Fruit fly (Drosophila melanogaster) whole organism, embryonic: ENCODE measurements around the gene scny.

Source experiments
- Adf1 ChIP-seq: fragments of 200-800 bp; sonication (Bioruptor generic); IDR thresholded peaks from 2 replicates; pipeline ENCODE4 v1.3.6; 2022; ENCODE audit warnings: missing biosample characterization, missing genetic modification characterization
- Aef1 ChIP-seq: fragments of 200-800 bp; sonication (Bioruptor generic); IDR thresholded peaks from 3 replicates; pipeline ENCODE4 v1.3.6; 2022; ENCODE audit warnings: missing biosample characterization, missing genetic modification characterization
- C15 ChIP-seq: fragments of 200-800 bp; sonication (Bioruptor generic); IDR thresholded peaks from 3 replicates; pipeline ENCODE4 v1.3.6; 2022; ENCODE audit warnings: missing biosample characterization, missing genetic modification characterization
- CG11247 ChIP-seq: fragments of 200-800 bp; sonication (Bioruptor generic); IDR thresholded peaks from 2 replicates; pipeline ENCODE4 v1.3.6; 2022; ENCODE audit warnings: missing biosample characterization, missing genetic modification characterization
- CG12071 ChIP-seq: fragments of 200-800 bp; sonication (Bioruptor generic); optimal IDR thresholded peaks from 3 replicates; lab custom pipeline; 2018; ENCODE audit warnings: missing biosample characterization, mild to moderate bottlenecking, missing genetic modification characterization
- CG1233 ChIP-seq: fragments of 200-800 bp; sonication (Bioruptor generic); optimal IDR thresholded peaks from 4 replicates; lab custom pipeline; 2018; ENCODE audit warnings: missing biosample characterization, mild to moderate bottlenecking, missing genetic modification characterization
- CG13296 ChIP-seq: fragments of 200-800 bp; sonication (Bioruptor generic); optimal IDR thresholded peaks from 3 replicates; lab custom pipeline; 2018; ENCODE audit warnings: missing biosample characterization, mild to moderate bottlenecking, missing genetic modification characterization
- CG13624 ChIP-seq: fragments of 200-800 bp; sonication (Bioruptor generic); optimal IDR thresholded peaks from 2 replicates; lab custom pipeline; 2016; ENCODE audit warnings: missing biosample characterization, missing genetic modification characterization
- CG14965 ChIP-seq: fragments of 200-800 bp; sonication (Bioruptor generic); optimal IDR thresholded peaks from 2 replicates; lab custom pipeline; 2016; ENCODE audit warnings: missing biosample characterization, missing genetic modification characterization, borderline replicate concordance
- CG1832 ChIP-seq: fragments of 200-800 bp; sonication (Bioruptor generic); optimal IDR thresholded peaks from 2 replicates; lab custom pipeline; 2017; ENCODE audit warnings: missing biosample characterization, mild to moderate bottlenecking, missing genetic modification characterization, inconsistent platforms
- CG18599 ChIP-seq: fragments of 200-800 bp; sonication (Bioruptor generic); optimal IDR thresholded peaks from 3 replicates; lab custom pipeline; 2017; ENCODE audit warnings: missing biosample characterization, missing genetic modification characterization, mild to moderate bottlenecking, moderate library complexity, missing genetic modification reagents
- CG18619 ChIP-seq: fragments of 200-800 bp; sonication (Bioruptor generic); optimal IDR thresholded peaks from 3 replicates; lab custom pipeline; 2017; ENCODE audit warnings: missing biosample characterization, mild to moderate bottlenecking, missing genetic modification characterization
- CG30020 ChIP-seq: fragments of 200-800 bp; optimal IDR thresholded peaks from 2 replicates; lab custom pipeline; 2019; ENCODE audit warnings: missing biosample characterization, mild to moderate bottlenecking, missing genetic modification characterization, moderate library complexity
- CG7745 ChIP-seq: fragments of 200-800 bp; sonication (Bioruptor generic); optimal IDR thresholded peaks from 2 replicates; lab custom pipeline; 2018; ENCODE audit warnings: missing biosample characterization, mild to moderate bottlenecking, missing genetic modification characterization, moderate library complexity
- CG7839 ChIP-seq: fragments of 200-800 bp; sonication (Bioruptor generic); optimal IDR thresholded peaks from 3 replicates; lab custom pipeline; 2018; ENCODE audit warnings: missing biosample characterization, mild to moderate bottlenecking, missing genetic modification characterization, moderate library complexity
- CG8290 ChIP-seq, 3 experiments: fragments of 200-800 bp; sonication (Bioruptor generic); optimal IDR thresholded peaks; 2 replicates each; lab custom pipeline; 2016 to 2019; ENCODE audit warnings: missing biosample characterization in 3 of 3, missing genetic modification characterization in 3 of 3, mild to moderate bottlenecking in 2 of 3, moderate library complexity in 1 of 3
- CG9437 ChIP-seq: fragments of 200-800 bp; sonication (Bioruptor generic); optimal IDR thresholded peaks from 2 replicates; lab custom pipeline; 2018; ENCODE audit warnings: missing biosample characterization, mild to moderate bottlenecking, missing genetic modification characterization
- CG9876 ChIP-seq: fragments of 200-800 bp; sonication (Bioruptor generic); optimal IDR thresholded peaks from 2 replicates; lab custom pipeline; 2016; ENCODE audit warnings: missing biosample characterization, missing genetic modification characterization
- GATAe ChIP-seq: fragments of 200-800 bp; sonication (Bioruptor generic); conservative IDR thresholded peaks from 2 replicates; pipeline ENCODE4 v1.3.6; 2022; ENCODE audit warnings: missing biosample characterization, missing genetic modification characterization
- Gsc ChIP-seq: fragments of 200-800 bp; sonication (Bioruptor generic); IDR thresholded peaks from 2 replicates; pipeline ENCODE4 v1.3.6; 2022; ENCODE audit warnings: missing biosample characterization, missing genetic modification characterization
- Hey ChIP-seq: fragments of 200-800 bp; sonication (Bioruptor generic); optimal IDR thresholded peaks from 3 replicates; lab custom pipeline; 2018; ENCODE audit warnings: missing biosample characterization, mild to moderate bottlenecking, missing genetic modification characterization
- Mad ChIP-seq: fragments of 200-800 bp; sonication (Bioruptor generic); optimal IDR thresholded peaks from 2 replicates; lab custom pipeline; 2016; ENCODE audit warnings: missing biosample characterization, missing genetic modification characterization
- Med ChIP-seq: fragments of 200-800 bp; sonication (Bioruptor generic); peaks from one replicate; lab custom pipeline; 2016; ENCODE audit warnings: missing biosample characterization, missing genetic modification characterization, mild to moderate bottlenecking, inconsistent platforms, moderate library complexity
- Nf-YC ChIP-seq: fragments of 200-800 bp; optimal IDR thresholded peaks from 3 replicates; lab custom pipeline; 2019; ENCODE audit warnings: missing biosample characterization, mild to moderate bottlenecking, missing genetic modification characterization, moderate library complexity
- PHDP ChIP-seq: fragments of 200-800 bp; sonication (Bioruptor generic); optimal IDR thresholded peaks from 3 replicates; lab custom pipeline; 2018; ENCODE audit warnings: missing biosample characterization, mild to moderate bottlenecking, missing genetic modification characterization, moderate library complexity
- Pdp1 ChIP-seq, 2 experiments: fragments of 200-800 bp; sonication (Bioruptor generic); optimal IDR thresholded peaks; 3 replicates each; lab custom pipeline; 2016; ENCODE audit warnings: missing biosample characterization in 2 of 2, missing genetic modification characterization in 2 of 2, mild to moderate bottlenecking in 1 of 2, moderate library complexity in 1 of 2
- bbx ChIP-seq: fragments of 200-800 bp; sonication (Bioruptor generic); IDR thresholded peaks from 2 replicates; pipeline ENCODE4 v1.3.6; 2022; ENCODE audit warnings: missing biosample characterization, missing genetic modification characterization; ENCODE audit not compliant: partially characterized antibody
- chinmo ChIP-seq: fragments of 200-800 bp; sonication (Bioruptor generic); IDR thresholded peaks from 4 replicates; pipeline ENCODE4 v1.3.6; 2022; ENCODE audit warnings: missing biosample characterization, missing genetic modification characterization; ENCODE audit not compliant: partially characterized antibody
- chm ChIP-seq: fragments of 200-800 bp; sonication (Bioruptor generic); IDR thresholded peaks from 2 replicates; pipeline ENCODE4 v1.3.6; 2022; ENCODE audit warnings: missing biosample characterization, missing genetic modification characterization
- crp ChIP-seq, 2 experiments: fragments of 200-800 bp; sonication (Bioruptor generic); optimal IDR thresholded peaks; 2 replicates in 1 of 2; 3 replicates in 1 of 2; lab custom pipeline; 2017; ENCODE audit warnings: missing biosample characterization in 2 of 2, missing genetic modification characterization in 2 of 2, mild to moderate bottlenecking in 1 of 2, moderate library complexity in 1 of 2
- da ChIP-seq: fragments of 200-800 bp; sonication (Bioruptor generic); optimal IDR thresholded peaks from 2 replicates; lab custom pipeline; 2016; ENCODE audit warnings: missing biosample characterization, missing genetic modification characterization
- exex ChIP-seq: fragments of 200-800 bp; sonication (Bioruptor generic); optimal IDR thresholded peaks from 4 replicates; lab custom pipeline; 2018; ENCODE audit warnings: missing biosample characterization, mild to moderate bottlenecking, missing genetic modification characterization, moderate library complexity
- ftz-f1 ChIP-seq: fragments of 200-800 bp; sonication (Bioruptor generic); optimal IDR thresholded peaks from 2 replicates; lab custom pipeline; 2016; ENCODE audit warnings: missing biosample characterization, missing genetic modification characterization
- grn ChIP-seq: fragments of 200-800 bp; sonication (Bioruptor generic); optimal IDR thresholded peaks from 3 replicates; lab custom pipeline; 2017; ENCODE audit warnings: missing biosample characterization, missing genetic modification characterization
- pho ChIP-seq: fragments of 200-800 bp; sonication (Bioruptor generic); optimal IDR thresholded peaks from 2 replicates; lab custom pipeline; 2016; ENCODE audit warnings: missing biosample characterization, missing genetic modification characterization
- pros ChIP-seq: fragments of 200-800 bp; sonication (Bioruptor generic); optimal IDR thresholded peaks from 3 replicates; lab custom pipeline; 2019; ENCODE audit warnings: missing biosample characterization, mild to moderate bottlenecking, missing genetic modification characterization, moderate library complexity
- psq ChIP-seq: fragments of 200-800 bp; sonication (Bioruptor generic); optimal IDR thresholded peaks from 2 replicates; lab custom pipeline; 2017; ENCODE audit warnings: missing biosample characterization, missing genetic modification characterization
- pzg ChIP-seq: fragments of 200-800 bp; sonication (Bioruptor generic); optimal IDR thresholded peaks from 3 replicates; lab custom pipeline; 2018; ENCODE audit warnings: missing biosample characterization, mild to moderate bottlenecking, missing genetic modification characterization, moderate library complexity
- ranshi ChIP-seq: fragments of 200-800 bp; sonication (Bioruptor generic); IDR thresholded peaks from 2 replicates; pipeline ENCODE4 v1.3.6; 2022; ENCODE audit warnings: missing biosample characterization, missing genetic modification characterization
- rib ChIP-seq: fragments of 200-800 bp; sonication (Bioruptor generic); IDR thresholded peaks from 2 replicates; pipeline ENCODE4 v1.3.6; 2022; ENCODE audit warnings: missing biosample characterization, missing genetic modification characterization
- sens ChIP-seq: fragments of 200-800 bp; sonication (Bioruptor generic); peaks from one replicate; lab custom pipeline; 2016; ENCODE audit warnings: missing biosample characterization, missing genetic modification characterization
- sna ChIP-seq: fragments of 200-800 bp; sonication (Bioruptor generic); IDR thresholded peaks from 2 replicates; pipeline ENCODE4 v1.3.6; 2022; ENCODE audit warnings: missing biosample characterization, missing genetic modification characterization; ENCODE audit not compliant: partially characterized antibody
- tin ChIP-seq: fragments of 200-800 bp; sonication (Bioruptor generic); optimal IDR thresholded peaks from 3 replicates; lab custom pipeline; 2016; ENCODE audit warnings: missing biosample characterization, missing genetic modification characterization
- tna ChIP-seq: fragments of 200-800 bp; sonication (Bioruptor generic); IDR thresholded peaks from 2 replicates; pipeline ENCODE4 v1.3.6; 2022; ENCODE audit warnings: missing biosample characterization, missing genetic modification characterization; ENCODE audit not compliant: partially characterized antibody
- ttk ChIP-seq: fragments of 200-800 bp; sonication (Bioruptor generic); IDR thresholded peaks from 2 replicates; pipeline ENCODE4 v2.1.2; 2022; ENCODE audit warnings: missing biosample characterization, missing genetic modification characterization
- tup ChIP-seq: fragments of 200-800 bp; sonication (Bioruptor generic); optimal IDR thresholded peaks from 2 replicates; lab custom pipeline; 2016; ENCODE audit warnings: missing biosample characterization, mild to moderate bottlenecking, missing genetic modification characterization, moderate library complexity
- vnd ChIP-seq: fragments of 200-800 bp; sonication (Bioruptor generic); IDR thresholded peaks from 3 replicates; pipeline ENCODE4 v1.3.6; 2022; ENCODE audit warnings: missing biosample characterization, missing genetic modification characterization; ENCODE audit not compliant: partially characterized antibody

Gene scny

dm6 chr3L:5809201-5809584 lies 40.4 kb downstream of the scny start (continued):
- TF ChIP-seq CG9437 (GFP tag; lab: Kevin White, UChicago) (peak; percentile 24), tin (no peak), PHDP (tag; lab: Kevin White, UChicago) (no peak), pho (GFP tag; lab: Kevin White, UChicago) (no peak), pzg (GFP tag; lab: Kevin White, UChicago) (no peak), CG1233 (peak; percentile 44), CG9876 (no peak), CG18619 (GFP tag; lab: Kevin White, UChicago) (peak; percentile 7), C15 (no peak)
- TF ChIP-seq, all 482 proteins: peak for 56

dm6 chr3L:5809642-5810279 lies 41.0 kb downstream of the scny start:
- no peak for TF ChIP-seq CG11247 (GFP tag; lab: Robert Waterston, UW)
- TF ChIP-seq grn (GFP tag; lab: Kevin White, UChicago): peak; percentile 97
- TF ChIP-seq CG30020 (tag; lab: Kevin White, UChicago): no peak
- peak; percentile 45 for TF ChIP-seq Adf1 (GFP tag; lab: Robert Waterston, UW)
- peak; percentile 67 for TF ChIP-seq CG7745
- TF ChIP-seq pros: peak; percentile 86
- peak; percentile 97 for TF ChIP-seq GATAe (GFP tag; lab: Robert Waterston, UW)
- no peak for TF ChIP-seq psq
- TF ChIP-seq chinmo (GFP tag; lab: Robert Waterston, UW): peak; percentile 99
- TF ChIP-seq Mad: no peak
- no peak for TF ChIP-seq CG8290 (GFP tag; optimal IDR thresholded peaks at IDR 0.05; lab: Kevin White, UChicago)
- TF ChIP-seq CG8290 (tag; optimal IDR thresholded peaks at IDR 0.05; lab: Kevin White, UChicago): peak in 1 of 2 experiments; percentile 5
- TF ChIP-seq Hey: peak; percentile 98
- peak; percentile 92 for TF ChIP-seq Aef1 (GFP tag; lab: Robert Waterston, UW)
- TF ChIP-seq rib (GFP tag; lab: Robert Waterston, UW): peak; percentile 17; the same call in 1 of the 2 replicates
- TF ChIP-seq ranshi (GFP tag; lab: Robert Waterston, UW): 0 out of 2 replicates have a peak, but pooled peaks have one; percentile 5
- peak; percentile 69 for TF ChIP-seq CG1832 (GFP tag; lab: Kevin White, UChicago)
- TF ChIP-seq chm (GFP tag; lab: Robert Waterston, UW): 0 out of 2 replicates have a peak, but pooled peaks have one; percentile 16
- peak; percentile 29 for TF ChIP-seq sens (GFP tag; lab: Kevin White, UChicago)
- TF ChIP-seq CG7839 (tag; lab: Kevin White, UChicago): no peak
- no peak for TF ChIP-seq CG14965 (GFP tag; lab: Kevin White, UChicago)
- peak; percentile 92 for TF ChIP-seq exex (tag; lab: Kevin White, UChicago)
- TF ChIP-seq crp (GFP tag; optimal IDR thresholded peaks at IDR 0.05; lab: Kevin White, UChicago): peak in 1 of 2 experiments; percentile 37
- peak; percentile 93 for TF ChIP-seq ftz-f1
- peak; percentile 24 for TF ChIP-seq CG18599 (GFP tag; lab: Kevin White, UChicago)
- no peak; the same call in 1 of the 2 replicates for TF ChIP-seq bbx (GFP tag; lab: Robert Waterston, UW)
- peak; percentile 38; the same call in 1 of the 2 replicates for TF ChIP-seq ttk (GFP tag; lab: Robert Waterston, UW)
- peak; percentile 80 for TF ChIP-seq Nf-YC (tag; lab: Kevin White, UChicago)
- no peak for TF ChIP-seq CG13296 (GFP tag; lab: Kevin White, UChicago)
- peak; percentile 10 for TF ChIP-seq tup (GFP tag; lab: Kevin White, UChicago)
- TF ChIP-seq CG13624 (GFP tag; lab: Kevin White, UChicago): peak; percentile 57
- TF ChIP-seq vnd (GFP tag; lab: Robert Waterston, UW): 0 out of 3 replicates have a peak, but pooled peaks have one; percentile 46
- TF ChIP-seq Med (GFP tag; lab: Kevin White, UChicago): peak; percentile 75
- 0 out of 2 replicates have a peak, but pooled peaks have one; percentile 28 for TF ChIP-seq sna (GFP tag; lab: Robert Waterston, UW)
- 0 out of 2 replicates have a peak, but pooled peaks have one; percentile 45 for TF ChIP-seq tna (GFP tag; lab: Robert Waterston, UW)
- TF ChIP-seq CG12071 (GFP tag; lab: Kevin White, UChicago): peak; percentile 10
- TF ChIP-seq Gsc: no peak
- TF ChIP-seq da: peak; percentile 33
- peak in 1 of 2 experiments; percentile 63 for TF ChIP-seq Pdp1 (GFP tag; optimal IDR thresholded peaks at IDR 0.05; lab: Kevin White, UChicago)
